Fruit fly (Drosophila melanogaster): ENCODE data around the gene ru.

Gene ru

DNA sequence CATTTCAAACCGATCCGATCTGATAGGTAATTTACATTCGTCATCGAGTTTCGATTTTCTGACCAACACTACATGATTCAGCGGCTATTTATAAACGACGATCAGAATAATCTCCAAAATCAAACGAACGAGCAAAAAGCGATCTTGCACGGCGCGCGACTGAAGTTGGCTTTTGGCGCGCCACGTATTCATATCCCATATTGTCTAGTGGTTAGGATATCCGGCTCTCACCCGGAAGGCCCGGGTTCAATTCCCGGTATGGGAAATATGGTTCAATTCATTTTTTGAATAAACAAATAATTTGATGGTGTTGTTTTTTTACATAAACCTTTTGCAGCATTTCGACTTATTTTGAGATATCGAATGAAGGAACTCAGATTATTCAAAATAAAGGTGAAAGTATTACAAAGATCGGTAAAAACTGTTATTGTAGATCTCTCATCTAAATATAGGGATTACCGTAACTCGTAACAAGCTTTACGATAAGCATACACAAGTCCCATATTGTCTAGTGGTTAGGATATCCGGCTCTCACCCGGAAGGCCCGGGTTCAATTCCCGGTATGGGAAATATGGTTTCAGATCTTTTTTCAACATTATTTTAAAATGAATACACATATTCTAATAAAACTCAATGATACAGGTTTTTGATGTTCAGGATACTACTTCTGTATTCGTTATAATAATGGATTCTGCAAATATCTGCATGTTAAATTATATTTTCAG, 9.5 kb downstream of the ru start (continued):
- TF ChIP-seq bsh (GFP tag; optimal IDR thresholded peaks at IDR 0.05): no peak
- TF ChIP-seq her (GFP tag; optimal IDR thresholded peaks at IDR 0.05): no peak
- TF ChIP-seq CG6765 (GFP tag; optimal IDR thresholded peaks at IDR 0.05): no peak
- TF ChIP-seq mam (GFP tag; optimal IDR thresholded peaks at IDR 0.05): no peak
- no peak for TF ChIP-seq insv (GFP tag; optimal IDR thresholded peaks at IDR 0.05)
- TF ChIP-seq CG18011 (GFP tag; optimal IDR thresholded peaks at IDR 0.05): no peak
- no peak for TF ChIP-seq CG30403 (GFP tag; optimal IDR thresholded peaks at IDR 0.05)
- TF ChIP-seq CG13123 (GFP tag; optimal IDR thresholded peaks at IDR 0.05): no peak
- TF ChIP-seq hth (optimal IDR thresholded peaks at IDR 0.05): no peak
- TF ChIP-seq CG1603 (tag; optimal IDR thresholded peaks at IDR 0.05): no peak
- no peak for TF ChIP-seq CG8478 (optimal IDR thresholded peaks at IDR 0.05)
- TF ChIP-seq MTF-1 (GFP tag; optimal IDR thresholded peaks at IDR 0.05; ENCODE audit: borderline replicate concordance): no peak
- no peak for TF ChIP-seq Aef1 (GFP tag; IDR thresholded peaks at IDR 0.05)
- TF ChIP-seq Lhr (GFP tag; optimal IDR thresholded peaks at IDR 0.05): no peak
- 0 out of 3 replicates have a peak, but pooled peaks have one; percentile 30 for TF ChIP-seq Doc3 (GFP tag; IDR thresholded peaks at IDR 0.05; ENCODE audit: partially characterized antibody)
- TF ChIP-seq CG18764 (GFP tag; optimal IDR thresholded peaks at IDR 0.05): no peak
- no peak for TF ChIP-seq CG3281 (GFP tag; optimal IDR thresholded peaks at IDR 0.05)
- no peak for TF ChIP-seq H15 (GFP tag; IDR thresholded peaks at IDR 0.05)
- TF ChIP-seq BtbVII (GFP tag; optimal IDR thresholded peaks at IDR 0.05): no peak
- no peak for TF ChIP-seq CG16863 (GFP tag; optimal IDR thresholded peaks at IDR 0.05)
- no peak for TF ChIP-seq CG34224 (GFP tag; IDR thresholded peaks at IDR 0.05; ENCODE audit: partially characterized antibody)
- no peak for TF ChIP-seq Taf1 (GFP tag; IDR thresholded peaks at IDR 0.05)
- no peak for TF ChIP-seq row (GFP tag; IDR thresholded peaks at IDR 0.05)
- TF ChIP-seq CG5180 (GFP tag; optimal IDR thresholded peaks at IDR 0.05): no peak
- TF ChIP-seq MESR4 (GFP tag; optimal IDR thresholded peaks at IDR 0.05): no peak
- TF ChIP-seq CG11723 (GFP tag; optimal IDR thresholded peaks at IDR 0.05): no peak
- TF ChIP-seq mld (GFP tag; IDR thresholded peaks at IDR 0.05; ENCODE audit: partially characterized antibody): no peak
- no peak for TF ChIP-seq jumu (GFP tag; optimal IDR thresholded peaks at IDR 0.05)
- TF ChIP-seq Adf1 (GFP tag; IDR thresholded peaks at IDR 0.05): no peak
- no peak for TF ChIP-seq Poxn (GFP tag; IDR thresholded peaks at IDR 0.05)
- no peak for TF ChIP-seq GATAe (GFP tag; conservative IDR thresholded peaks at IDR 0.05)
- no peak for TF ChIP-seq kni (GFP tag; optimal IDR thresholded peaks at IDR 0.05)
- peak; percentile 8; the same call in 1 of the 2 replicates for TF ChIP-seq chm (GFP tag; IDR thresholded peaks at IDR 0.05)
- TF ChIP-seq gem (tag; optimal IDR thresholded peaks at IDR 0.05): no peak
- no peak for TF ChIP-seq CG17612 (GFP tag; IDR thresholded peaks at IDR 0.05)
- no peak for TF ChIP-seq CG17359 (tag; optimal IDR thresholded peaks at IDR 0.05)
- TF ChIP-seq ATbp (GFP tag; optimal IDR thresholded peaks at IDR 0.05): no peak
- no peak for TF ChIP-seq Camta (GFP tag; optimal IDR thresholded peaks at IDR 0.05)
- TF ChIP-seq Neu2 (GFP tag; optimal IDR thresholded peaks at IDR 0.05; ENCODE audit: borderline replicate concordance): no peak
- TF ChIP-seq cato (GFP tag; optimal IDR thresholded peaks at IDR 0.05; ENCODE audit: borderline replicate concordance): no peak
- TF ChIP-seq CG12744 (GFP tag; optimal IDR thresholded peaks at IDR 0.05): no peak
- TF ChIP-seq crc (GFP tag; optimal IDR thresholded peaks at IDR 0.05): no peak
- 0 out of 3 replicates have a peak, but pooled peaks have one; percentile 42 for TF ChIP-seq hb (GFP tag; IDR thresholded peaks at IDR 0.05; ENCODE audit: partially characterized antibody)
- no peak for TF ChIP-seq CG7271 (tag; optimal IDR thresholded peaks at IDR 0.05)
- TF ChIP-seq chinmo (GFP tag; IDR thresholded peaks at IDR 0.05; ENCODE audit: partially characterized antibody): no peak
- no peak for TF ChIP-seq NC2β (GFP tag; optimal IDR thresholded peaks at IDR 0.05)
- TF ChIP-seq yki (optimal IDR thresholded peaks at IDR 0.05): no peak
- no peak for TF ChIP-seq Lim3 (GFP tag; IDR thresholded peaks at IDR 0.05)
- TF ChIP-seq tgo (GFP tag; IDR thresholded peaks at IDR 0.05): no peak
- no peak for TF ChIP-seq CG10543 (GFP tag; optimal IDR thresholded peaks at IDR 0.05)
- no peak for TF ChIP-seq Hr39 (optimal IDR thresholded peaks at IDR 0.05)

Measured in whole organism, embryonic.